Worm (Caenorhabditis elegans) whole organism, L3 larva: ENCODE measurements around the gene K01G5.10.
A peak's percentile ranks its signal among the peaks of the same experiment; 100 is the strongest.

ENCODE experiments used
- R02D3.7 ChIP-seq: fragments of 150-350 bp; optimal IDR thresholded peaks from 2 replicates; lab custom pipeline; 2014; ENCODE audit warnings: missing biosample characterization, missing genetic modification characterization
- aly-2 ChIP-seq: fragments of 150-350 bp; optimal IDR thresholded peaks from 2 replicates; lab custom pipeline; 2014; ENCODE audit warnings: missing biosample characterization, missing genetic modification characterization
- ama-1 ChIP-seq: fragments of 150-350 bp; optimal IDR thresholded peaks from 2 replicates; lab custom pipeline; 2018
- ceh-16 ChIP-seq: sonication (generic microtip); optimal IDR thresholded peaks from 2 replicates; lab custom pipeline; 2017; ENCODE audit warnings: missing biosample characterization, missing genetic modification characterization
- ceh-28 ChIP-seq: fragments of 150-350 bp; optimal IDR thresholded peaks from 2 replicates; lab custom pipeline; 2014; ENCODE audit warnings: missing biosample characterization, missing genetic modification reagents, missing genetic modification characterization
- ceh-9 ChIP-seq: sonication (generic microtip); optimal IDR thresholded peaks from 2 replicates; lab custom pipeline; 2018; ENCODE audit warnings: missing biosample characterization, missing genetic modification characterization
- egl-5 ChIP-seq: fragments of 150-350 bp; optimal IDR thresholded peaks from 2 replicates; lab custom pipeline; 2017; ENCODE audit warnings: missing biosample characterization, missing genetic modification reagents, missing genetic modification characterization, inconsistent platforms
- elt-1 ChIP-seq: fragments of 150-350 bp; optimal IDR thresholded peaks from 2 replicates; lab custom pipeline; 2014; ENCODE audit warnings: missing biosample characterization, missing genetic modification characterization
- elt-2 ChIP-seq: sonication (generic microtip); optimal IDR thresholded peaks from 2 replicates; lab custom pipeline; 2016; ENCODE audit warnings: missing genetic modification reagents, mild to moderate bottlenecking, missing genetic modification characterization, missing compliant biosample characterization
- elt-3 ChIP-seq, 3 experiments: fragments of 150-350 bp in 1 of 3; sonication (generic microtip) in 2 of 3; optimal IDR thresholded peaks; 2 replicates in 2 of 3; 4 replicates in 1 of 3; lab custom pipeline; 2014 to 2017; ENCODE audit warnings: missing biosample characterization in 3 of 3, missing genetic modification characterization in 3 of 3
- eor-1 ChIP-seq, 2 experiments: fragments of 150-350 bp; optimal IDR thresholded peaks; 2 replicates each; lab custom pipeline; 2014 to 2018; ENCODE audit warnings: missing biosample characterization in 2 of 2, missing genetic modification characterization in 2 of 2
- fkh-2 ChIP-seq: fragments of 150-350 bp; optimal IDR thresholded peaks from 2 replicates; lab custom pipeline; 2014; ENCODE audit warnings: missing biosample characterization, missing genetic modification reagents, missing genetic modification characterization
- fos-1 ChIP-seq: fragments of 150-350 bp; optimal IDR thresholded peaks from 2 replicates; lab custom pipeline; 2014; ENCODE audit warnings: missing biosample characterization, missing genetic modification characterization
- hmg-11 ChIP-seq: sonication (generic microtip); optimal IDR thresholded peaks from 2 replicates; lab custom pipeline; 2016; ENCODE audit warnings: missing genetic modification characterization, missing compliant biosample characterization
- jun-1 ChIP-seq: fragments of 150-350 bp; optimal IDR thresholded peaks from 2 replicates; lab custom pipeline; 2014; ENCODE audit warnings: missing biosample characterization, missing genetic modification reagents, missing genetic modification characterization
- lin-15B ChIP-seq: fragments of 150-350 bp; optimal IDR thresholded peaks from 2 replicates; lab custom pipeline; 2014; ENCODE audit warnings: missing biosample characterization, missing genetic modification characterization
- lin-39 ChIP-seq: fragments of 150-350 bp; optimal IDR thresholded peaks from 2 replicates; lab custom pipeline; 2018; ENCODE audit warnings: missing biosample characterization, missing genetic modification reagents, missing genetic modification characterization
- lsy-12 ChIP-seq: sonication (generic microtip); optimal IDR thresholded peaks from 2 replicates; lab custom pipeline; 2016; ENCODE audit warnings: mild to moderate bottlenecking, missing genetic modification characterization, missing compliant biosample characterization
- mdl-1 ChIP-seq: fragments of 150-350 bp; optimal IDR thresholded peaks from 2 replicates; lab custom pipeline; 2014; ENCODE audit warnings: missing biosample characterization, missing genetic modification characterization
- mml-1 ChIP-seq: fragments of 150-350 bp; sonication (generic microtip); optimal IDR thresholded peaks from 3 replicates; lab custom pipeline; 2014; ENCODE audit warnings: missing biosample characterization, missing genetic modification characterization
- nfya-1 ChIP-seq: sonication (generic microtip); optimal IDR thresholded peaks from 2 replicates; lab custom pipeline; 2017; ENCODE audit warnings: missing genetic modification characterization, mild to moderate bottlenecking, missing compliant biosample characterization, antibody characterized with exemption, moderate library complexity; ENCODE audit not compliant: insufficient read depth
- nhr-11 ChIP-seq: fragments of 150-350 bp; optimal IDR thresholded peaks from 2 replicates; lab custom pipeline; 2014; ENCODE audit warnings: missing biosample characterization, missing genetic modification characterization
- nhr-12 ChIP-seq: fragments of 150-350 bp; optimal IDR thresholded peaks from 2 replicates; lab custom pipeline; 2014; ENCODE audit warnings: missing biosample characterization, missing genetic modification characterization
- nhr-23 ChIP-seq: fragments of 150-350 bp; optimal IDR thresholded peaks from 2 replicates; lab custom pipeline; 2014; ENCODE audit warnings: missing biosample characterization, missing genetic modification reagents, missing genetic modification characterization
- nhr-237 ChIP-seq: fragments of 150-350 bp; optimal IDR thresholded peaks from 2 replicates; lab custom pipeline; 2014; ENCODE audit warnings: missing biosample characterization, missing genetic modification characterization
- nhr-25 ChIP-seq: sonication (generic microtip); optimal IDR thresholded peaks from 2 replicates; lab custom pipeline; 2017; ENCODE audit warnings: missing biosample characterization, missing genetic modification characterization
- nhr-28 ChIP-seq: fragments of 150-350 bp; optimal IDR thresholded peaks from 2 replicates; lab custom pipeline; 2014; ENCODE audit warnings: missing biosample characterization, missing genetic modification characterization
- nhr-43 ChIP-seq: sonication (generic microtip); optimal IDR thresholded peaks from 2 replicates; lab custom pipeline; 2016; ENCODE audit warnings: mild to moderate bottlenecking, missing genetic modification characterization, missing compliant biosample characterization; ENCODE audit not compliant: poor library complexity, severe bottlenecking
- nhr-67 ChIP-seq: fragments of 150-350 bp; optimal IDR thresholded peaks from 2 replicates; lab custom pipeline; 2014; ENCODE audit warnings: missing biosample characterization, missing genetic modification characterization
- nhr-77 ChIP-seq: fragments of 150-350 bp; optimal IDR thresholded peaks from 2 replicates; lab custom pipeline; 2014; ENCODE audit warnings: missing biosample characterization, missing genetic modification characterization
- pqm-1 ChIP-seq: fragments of 150-350 bp; optimal IDR thresholded peaks from 2 replicates; lab custom pipeline; 2017; ENCODE audit warnings: missing biosample characterization, missing genetic modification characterization, inconsistent platforms
- sea-2 ChIP-seq: fragments of 150-350 bp; sonication (generic microtip); optimal IDR thresholded peaks from 4 replicates; lab custom pipeline; 2014; ENCODE audit warnings: missing biosample characterization, missing genetic modification reagents, missing genetic modification characterization
- skn-1 ChIP-seq: fragments of 150-350 bp; optimal IDR thresholded peaks from 2 replicates; lab custom pipeline; 2014; ENCODE audit warnings: missing biosample characterization, missing genetic modification characterization
- snpc-4 ChIP-seq: fragments of 150-350 bp; optimal IDR thresholded peaks from 2 replicates; lab custom pipeline; 2014; ENCODE audit warnings: missing biosample characterization, missing genetic modification characterization
- tbx-2 ChIP-seq: sonication (generic microtip); optimal IDR thresholded peaks from 2 replicates; lab custom pipeline; 2016; ENCODE audit warnings: mild to moderate bottlenecking, missing genetic modification characterization, missing compliant biosample characterization
- unc-39 ChIP-seq: sonication (generic microtip); optimal IDR thresholded peaks from 4 replicates; lab custom pipeline; 2017; ENCODE audit warnings: missing biosample characterization, missing genetic modification characterization
- ztf-11 ChIP-seq: fragments of 150-350 bp; optimal IDR thresholded peaks from 2 replicates; lab custom pipeline; 2014; ENCODE audit warnings: missing biosample characterization, missing genetic modification characterization

The K01G5.10 gene

DNA sequence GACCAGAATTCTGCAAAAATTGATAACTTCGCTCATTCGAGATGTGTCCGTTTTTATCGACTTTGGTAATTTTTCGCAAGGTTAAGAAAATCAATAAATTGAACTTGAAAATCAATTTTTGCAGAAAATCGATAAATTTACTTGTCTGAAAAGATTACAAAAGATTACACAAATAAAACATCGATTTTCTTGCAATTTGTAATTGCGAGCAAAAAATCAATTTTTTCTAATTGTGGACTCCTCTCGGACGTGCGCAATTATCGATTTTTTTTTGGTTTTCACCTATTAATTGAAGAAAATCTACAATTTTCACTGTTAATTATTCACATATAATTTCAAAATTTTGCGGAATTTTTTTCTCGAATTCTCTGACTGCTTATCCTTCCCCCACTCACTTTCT is 32.9 kb upstream of the K01G5.10 start:
- no peak for TF ChIP-seq nhr-237
- no peak for TF ChIP-seq elt-1 (tag; lab: Kevin White, UChicago)
- TF ChIP-seq snpc-4 (tag; lab: Kevin White, UChicago) = no peak
- TF ChIP-seq ceh-28 (tag; lab: Kevin White, UChicago) = peak; percentile 73

ce11 chrIII:10783052-10783451 is 24.7 kb upstream of the K01G5.10 start:
- TF ChIP-seq elt-2 (tag; lab: Kevin White, UChicago) (no peak), mdl-1 (no peak), nfya-1 (tag; lab: Kevin White, UChicago) (no peak), aly-2 (tag; lab: Kevin White, UChicago) (no peak), lin-15B (tag; lab: Kevin White, UChicago) (no peak), ceh-9 (tag; lab: Kevin White, UChicago) (no peak), R02D3.7 (no peak)

DNA sequence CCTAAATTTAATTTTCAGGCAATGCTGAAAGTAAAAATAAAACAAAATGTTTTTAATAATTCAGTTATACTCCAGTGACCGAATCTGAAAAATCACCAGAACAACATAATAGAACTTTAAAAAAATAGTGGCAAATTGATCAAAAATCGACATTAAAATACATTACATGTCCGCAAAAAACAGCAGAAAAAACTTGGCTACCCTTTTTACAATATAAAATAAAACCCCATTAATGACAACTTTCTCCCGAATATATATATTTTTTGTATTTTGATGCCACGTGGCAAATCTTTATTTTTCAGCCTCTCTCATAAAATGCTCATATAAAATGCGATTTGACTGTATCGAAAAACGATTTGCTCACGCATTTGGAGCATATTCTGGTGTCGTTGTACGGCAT is 23.2 kb upstream of the K01G5.10 start, which contains the start of gene ptr-19:
TSS of gene ptr-19 (plus strand) at position 301 of the 400 bp plus-strand sequence.
- no peak for TF ChIP-seq pqm-1 (tag; lab: Kevin White, UChicago)
- TF ChIP-seq jun-1 = no peak
- no peak for TF ChIP-seq unc-39 (tag; lab: Kevin White, UChicago)
- no peak for TF ChIP-seq lin-15B (tag; lab: Kevin White, UChicago)
- TF ChIP-seq nfya-1 (tag; lab: Kevin White, UChicago) = no peak
- TF ChIP-seq hmg-11 (tag; lab: Kevin White, UChicago) = no peak
- TF ChIP-seq, all 47 proteins: peak for 0

DNA sequence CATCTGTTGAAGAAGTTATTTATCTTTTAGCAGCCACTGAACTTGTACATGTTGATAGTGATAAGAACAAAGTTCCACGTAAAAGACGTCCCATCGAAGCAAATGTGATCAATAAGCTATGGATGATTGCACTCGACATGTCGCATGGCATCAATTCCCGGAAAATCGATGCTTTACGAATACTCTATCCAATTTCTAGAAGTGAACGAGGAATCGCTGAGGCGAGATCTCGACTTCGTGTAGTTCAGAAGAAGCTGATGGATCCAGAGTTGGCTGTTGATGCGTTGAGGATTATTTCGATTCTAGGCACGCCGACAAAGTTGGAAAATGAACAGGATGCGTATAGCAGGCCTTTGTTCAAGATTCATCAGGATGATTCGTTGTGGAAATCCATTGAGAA is 11.4 kb upstream of the K01G5.10 start:
- no peak for TF ChIP-seq hmg-11 (tag; lab: Kevin White, UChicago)
- no peak for TF ChIP-seq nhr-237
- TF ChIP-seq lin-39 = no peak
- no peak for TF ChIP-seq tbx-2 (tag; lab: Kevin White, UChicago)
- no peak for TF ChIP-seq nhr-25 (tag; lab: Kevin White, UChicago)
- no peak for TF ChIP-seq nhr-23 (tag; lab: Kevin White, UChicago)
- TF ChIP-seq elt-2 (tag; lab: Kevin White, UChicago) = no peak
- TF ChIP-seq egl-5 = no peak
- TF ChIP-seq nhr-67 (tag; lab: Kevin White, UChicago) = no peak
- no peak for TF ChIP-seq aly-2 (tag; lab: Kevin White, UChicago)
- no peak for TF ChIP-seq nfya-1 (tag; lab: Kevin White, UChicago)
- no peak for TF ChIP-seq nhr-77 (tag; lab: Kevin White, UChicago)
- TF ChIP-seq ceh-16 (tag; lab: Kevin White, UChicago) = no peak
- TF ChIP-seq R02D3.7 = no peak
- no peak for TF ChIP-seq snpc-4 (tag; lab: Kevin White, UChicago)
- no peak for TF ChIP-seq skn-1 (tag; lab: Kevin White, UChicago)
- no peak for TF ChIP-seq elt-1 (tag; lab: Kevin White, UChicago)
- TF ChIP-seq mdl-1 = no peak
- TF ChIP-seq jun-1 = no peak
- TF ChIP-seq sea-2 (GFP tag; lab: Kevin White, UChicago) = no peak

- peak; percentile 5 for TF ChIP-seq elt-2 (tag; lab: Kevin White, UChicago)
- peak; percentile 23 for TF ChIP-seq lsy-12 (tag; lab: Kevin White, UChicago)
- TF ChIP-seq nhr-77 (tag; lab: Kevin White, UChicago) = no peak
- TF ChIP-seq ama-1 (lab: Kevin White, UChicago) = peak; percentile 66
These were observed 4.7 kb upstream of the K01G5.10 start, which contains the start of gene dpy-28 for ce11 chrIII:10763032-10763431. TSS of gene dpy-28 (plus strand) at chrIII:10763131.

- peak; percentile 100 for TF ChIP-seq nhr-23 (tag; lab: Kevin White, UChicago)
- TF ChIP-seq snpc-4 (tag; lab: Kevin White, UChicago) = peak; percentile 97
- peak; percentile 100 for TF ChIP-seq jun-1
- TF ChIP-seq skn-1 (tag; lab: Kevin White, UChicago) = peak; percentile 98
- peak; percentile 99 for TF ChIP-seq fos-1
- TF ChIP-seq ceh-9 (tag; lab: Kevin White, UChicago) = no peak
- no peak for TF ChIP-seq nhr-12 (tag; lab: Kevin White, UChicago)
- TF ChIP-seq nhr-11 (tag; lab: Kevin White, UChicago) = peak; percentile 100
- peak; percentile 88 for TF ChIP-seq nhr-28 (tag; lab: Kevin White, UChicago)
- TF ChIP-seq unc-39 (tag; lab: Kevin White, UChicago) = peak; percentile 64
- TF ChIP-seq ama-1 (lab: Kevin White, UChicago) = peak; percentile 85
- peak; percentile 100 for TF ChIP-seq lsy-12 (tag; lab: Kevin White, UChicago)
- peak; percentile 53 for TF ChIP-seq mml-1 (tag; lab: Kevin White, UChicago)
- peak; percentile 77 for TF ChIP-seq ceh-16 (tag; lab: Kevin White, UChicago)
- peak; percentile 94 for TF ChIP-seq fkh-2
- peak; percentile 54 for TF ChIP-seq nhr-67 (tag; lab: Kevin White, UChicago)
- peak; percentile 97 for TF ChIP-seq pqm-1 (tag; lab: Kevin White, UChicago)
- peak; percentile 96 for TF ChIP-seq nhr-77 (tag; lab: Kevin White, UChicago)
- peak; percentile 99 for TF ChIP-seq nhr-43
- peak; percentile 76 for TF ChIP-seq ztf-11 (tag; lab: Kevin White, UChicago)
- peak; percentile 93 for TF ChIP-seq aly-2 (tag; lab: Kevin White, UChicago)
- peak; percentile 97 to 100 (median 97) for TF ChIP-seq elt-3 (tag; optimal IDR thresholded peaks at IDR 0.05; lab: Kevin White, UChicago)
- peak in 1 of 2 experiments; percentile 50 for TF ChIP-seq eor-1 (tag; optimal IDR thresholded peaks at IDR 0.05; lab: Kevin White, UChicago)
These were observed 1.0 kb upstream of the K01G5.10 start, which contains the start of gene tasp-1 for ce11 chrIII:10759050-10760023. TSS of gene tasp-1 (plus strand) at chrIII:10759307.
